Worm (Caenorhabditis elegans): ENCODE measurements around the gene C49C3.11.

ce11 chrIV:17338920-17339510 is 4.6 kb upstream of the C49C3.11 start, which contains the start of gene C49C3.10:
- TF ChIP-seq flt-1 (GFP tag; IDR thresholded peaks at IDR 0.05), result no peak
- TF ChIP-seq klf-2 (GFP tag; conservative IDR thresholded peaks at IDR 0.05), result no peak
- no peak for TF ChIP-seq tab-1 (GFP tag; IDR thresholded peaks at IDR 0.05)
- no peak for TF ChIP-seq ztf-23 (GFP tag; IDR thresholded peaks at IDR 0.05)
- no peak for TF ChIP-seq cog-1 (tag; optimal IDR thresholded peaks at IDR 0.05)
- TF ChIP-seq ref-1 (GFP tag; conservative IDR thresholded peaks at IDR 0.05), result no peak
